In the genomic region with DNA sequence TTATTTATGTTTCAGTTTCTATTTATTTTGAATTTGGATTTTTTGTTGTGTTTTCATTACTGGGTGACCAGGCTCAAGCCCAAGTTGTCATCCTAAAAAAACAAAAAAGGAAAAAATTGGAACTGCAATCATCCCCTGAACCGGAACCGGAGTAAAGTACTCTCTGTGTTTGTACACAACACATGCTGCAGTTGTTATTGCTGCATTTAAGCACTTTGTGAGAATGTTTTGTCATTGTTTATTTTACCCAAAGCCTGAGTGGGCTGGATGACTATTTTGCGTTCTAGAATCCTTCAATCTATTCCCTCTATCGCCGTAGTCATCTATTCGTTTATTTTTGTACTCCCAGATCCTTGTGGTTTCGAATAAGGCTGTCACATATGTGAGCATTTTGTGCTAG, we compare ENCODE assay signal across 2 fruit fly cellular contexts.
TF ChIP-seq lines count a peak whose summit lies in the region.

No protein-coding gene starts in this region.

- TF ChIP-seq CTCF in whole organism, embryonic (GFP tag; optimal IDR thresholded peaks at IDR 0.05; lab: Kevin White, UChicago) = no peak

TF ChIP-seq in whole organism, embryonic, 481 proteins besides CTCF, POLR2A, EP300 and RAD21 (continues in another document):
- TF ChIP-seq zen (tag; optimal IDR thresholded peaks at IDR 0.05; lab: Kevin White, UChicago) (peak; percentile 7), sim (GFP tag; IDR thresholded peaks at IDR 0.05; lab: Robert Waterston, UW) (no peak), Gug (GFP tag; IDR thresholded peaks at IDR 0.05; lab: Robert Waterston, UW) (no peak), CG12659 (GFP tag; optimal IDR thresholded peaks at IDR 0.05; lab: Kevin White, UChicago) (no peak), nmo (GFP tag; optimal IDR thresholded peaks at IDR 0.05; lab: Kevin White, UChicago) (no peak), CG9797 (GFP tag; optimal IDR thresholded peaks at IDR 0.05; lab: Kevin White, UChicago) (no peak), CG10565 (GFP tag; optimal IDR thresholded peaks at IDR 0.05; lab: Kevin White, UChicago) (no peak), CG6689 (GFP tag; IDR thresholded peaks at IDR 0.05; lab: Robert Waterston, UW) (no peak), CG11696 (GFP tag; IDR thresholded peaks at IDR 0.05; lab: Robert Waterston, UW) (no peak), Atf3 (GFP tag; optimal IDR thresholded peaks at IDR 0.05; lab: Kevin White, UChicago) (no peak), CG16863 (GFP tag; optimal IDR thresholded peaks at IDR 0.05; lab: Kevin White, UChicago) (no peak), CG7372 (GFP tag; IDR thresholded peaks at IDR 0.05; lab: Robert Waterston, UW) (no peak), sens (GFP tag; lab: Kevin White, UChicago) (peak; percentile 54), HHEX (GFP tag; optimal IDR thresholded peaks at IDR 0.05; lab: Kevin White, UChicago) (no peak), NK7.1 (GFP tag; optimal IDR thresholded peaks at IDR 0.05; lab: Kevin White, UChicago) (no peak), tna (GFP tag; IDR thresholded peaks at IDR 0.05; lab: Robert Waterston, UW; ENCODE audit: partially characterized antibody) (no peak), Bgb (GFP tag; IDR thresholded peaks at IDR 0.05; lab: Robert Waterston, UW; ENCODE audit: partially characterized antibody) (no peak), CG42726 (GFP tag; IDR thresholded peaks at IDR 0.05; lab: Robert Waterston, UW; ENCODE audit: partially characterized antibody) (no peak), pros (GFP tag; optimal IDR thresholded peaks at IDR 0.05; lab: Kevin White, UChicago) (peak; percentile 22), H15 (GFP tag; IDR thresholded peaks at IDR 0.05; lab: Robert Waterston, UW) (no peak), caup (GFP tag; optimal IDR thresholded peaks at IDR 0.05; lab: Kevin White, UChicago; ENCODE audit: severe bottlenecking) (no peak), CG7839 (tag; optimal IDR thresholded peaks at IDR 0.05; lab: Kevin White, UChicago) (no peak), vfl (GFP tag; optimal IDR thresholded peaks at IDR 0.05; lab: Kevin White, UChicago) (no peak), CG2889 (GFP tag; IDR thresholded peaks at IDR 0.05; lab: Robert Waterston, UW) (no peak), CG10209 (GFP tag; optimal IDR thresholded peaks at IDR 0.05; lab: Kevin White, UChicago) (no peak), twi (tag; optimal IDR thresholded peaks at IDR 0.05; lab: Kevin White, UChicago) (peak; percentile 96), Dref (GFP tag; IDR thresholded peaks at IDR 0.05; lab: Robert Waterston, UW) (no peak), repo (GFP tag; optimal IDR thresholded peaks at IDR 0.05; lab: Kevin White, UChicago) (no peak), CG9727 (GFP tag; optimal IDR thresholded peaks at IDR 0.05; lab: Kevin White, UChicago) (no peak), seq (GFP tag; IDR thresholded peaks at IDR 0.05; lab: Robert Waterston, UW) (no peak), CG8924 (tag; optimal IDR thresholded peaks at IDR 0.05; lab: Kevin White, UChicago) (peak; percentile 26), Kr (GFP tag; optimal IDR thresholded peaks at IDR 0.05; lab: Kevin White, UChicago) (peak; percentile 62), Blimp-1 (GFP tag; optimal IDR thresholded peaks at IDR 0.05; lab: Kevin White, UChicago) (no peak), CG33557 (GFP tag; optimal IDR thresholded peaks at IDR 0.05; lab: Kevin White, UChicago) (peak; percentile 10), CG4730 (GFP tag; IDR thresholded peaks at IDR 0.05; lab: Robert Waterston, UW) (no peak), az2 (GFP tag; optimal IDR thresholded peaks at IDR 0.05; lab: Kevin White, UChicago) (no peak), CG2199 (GFP tag; IDR thresholded peaks at IDR 0.05; lab: Robert Waterston, UW) (0 out of 3 replicates have a peak, but pooled peaks have one; percentile 45), CG3065 (GFP tag; optimal IDR thresholded peaks at IDR 0.05; lab: Kevin White, UChicago) (no peak), E2f2 (GFP tag; IDR thresholded peaks at IDR 0.05; lab: Robert Waterston, UW) (no peak), CG31224 (GFP tag; IDR thresholded peaks at IDR 0.05; lab: Robert Waterston, UW) (no peak), corto (GFP tag; optimal IDR thresholded peaks at IDR 0.05; lab: Kevin White, UChicago) (no peak), phol (tag; optimal IDR thresholded peaks at IDR 0.05; lab: Kevin White, UChicago) (no peak), CG11695 (GFP tag; IDR thresholded peaks at IDR 0.05; lab: Robert Waterston, UW) (no peak), yki (optimal IDR thresholded peaks at IDR 0.05; lab: Kevin White, UChicago) (no peak), kah (GFP tag; optimal IDR thresholded peaks at IDR 0.05; lab: Kevin White, UChicago) (no peak)

TF ChIP-seq in whole organism, prepupa, 60 proteins besides CTCF, POLR2A, EP300 and RAD21:
- TF ChIP-seq CG15336 (GFP tag; IDR thresholded peaks at IDR 0.05; lab: Robert Waterston, UW) (no peak), fkh (GFP tag; optimal IDR thresholded peaks at IDR 0.05; lab: Kevin White, UChicago) (peak; percentile 35), dsx (GFP tag; optimal IDR thresholded peaks at IDR 0.05; lab: Kevin White, UChicago; ENCODE audit: poor library complexity, severe bottlenecking) (no peak)
